Fruit fly (Drosophila melanogaster) whole organism, embryonic: Measurements from ENCODE around the gene CG7953.

Experiments used
- CG1024 ChIP-seq: fragments of 200-800 bp; sonication (Bioruptor generic); IDR thresholded peaks from 2 replicates; pipeline ENCODE4 v1.3.6; 2022; ENCODE audit warnings: missing biosample characterization, missing genetic modification characterization
- CG14710 ChIP-seq: fragments of 200-800 bp; sonication (Bioruptor generic); optimal IDR thresholded peaks from 3 replicates; lab custom pipeline; 2019; ENCODE audit warnings: missing biosample characterization, mild to moderate bottlenecking, missing genetic modification characterization, moderate library complexity
- CG1529 ChIP-seq: fragments of 200-800 bp; sonication (Bioruptor generic); optimal IDR thresholded peaks from 3 replicates; lab custom pipeline; 2018; ENCODE audit warnings: missing biosample characterization, missing genetic modification characterization
- HHEX ChIP-seq: fragments of 200-800 bp; sonication (Bioruptor generic); optimal IDR thresholded peaks from 3 replicates; lab custom pipeline; 2017; ENCODE audit warnings: missing biosample characterization, mild to moderate bottlenecking, missing genetic modification characterization, missing genetic modification reagents
- Meics ChIP-seq: fragments of 200-800 bp; sonication (Bioruptor generic); optimal IDR thresholded peaks from 2 replicates; lab custom pipeline; 2017; ENCODE audit warnings: missing biosample characterization, mild to moderate bottlenecking, missing genetic modification characterization
- pb ChIP-seq: fragments of 200-800 bp; sonication (Bioruptor generic); optimal IDR thresholded peaks from 3 replicates; lab custom pipeline; 2016; ENCODE audit warnings: missing biosample characterization, missing genetic modification characterization
- schlank ChIP-seq: fragments of 200-800 bp; sonication (Bioruptor generic); optimal IDR thresholded peaks from 2 replicates; lab custom pipeline; 2018; ENCODE audit warnings: missing biosample characterization, mild to moderate bottlenecking, missing genetic modification characterization
- ssp ChIP-seq: fragments of 200-800 bp; sonication (Bioruptor generic); IDR thresholded peaks from 2 replicates; pipeline ENCODE4 v1.3.6; 2022; ENCODE audit warnings: missing biosample characterization, missing genetic modification characterization
- ttk ChIP-seq: fragments of 200-800 bp; sonication (Bioruptor generic); IDR thresholded peaks from 2 replicates; pipeline ENCODE4 v2.1.2; 2022; ENCODE audit warnings: missing biosample characterization, missing genetic modification characterization

- TF ChIP-seq CG1529 (GFP tag; lab: Kevin White, UChicago) (no peak), HHEX (no peak), Meics (GFP tag; lab: Kevin White, UChicago) (no peak), ttk (no peak), pb (GFP tag; lab: Kevin White, UChicago) (no peak), schlank (tag; lab: Kevin White, UChicago) (no peak), CG1024 (GFP tag; lab: Robert Waterston, UW) (no peak), CG14710 (tag; lab: Kevin White, UChicago) (peak; percentile 35), ssp (GFP tag; lab: Robert Waterston, UW) (no peak)
Measured at dm6 chr2L:13811323-13811722, 36.4 kb upstream of the CG7953 start, which contains the start of the genes Adat1 and CG16865.
